Fruit fly (Drosophila melanogaster): ENCODE measurements around the gene Polr1E.

The Polr1E gene

DNA sequence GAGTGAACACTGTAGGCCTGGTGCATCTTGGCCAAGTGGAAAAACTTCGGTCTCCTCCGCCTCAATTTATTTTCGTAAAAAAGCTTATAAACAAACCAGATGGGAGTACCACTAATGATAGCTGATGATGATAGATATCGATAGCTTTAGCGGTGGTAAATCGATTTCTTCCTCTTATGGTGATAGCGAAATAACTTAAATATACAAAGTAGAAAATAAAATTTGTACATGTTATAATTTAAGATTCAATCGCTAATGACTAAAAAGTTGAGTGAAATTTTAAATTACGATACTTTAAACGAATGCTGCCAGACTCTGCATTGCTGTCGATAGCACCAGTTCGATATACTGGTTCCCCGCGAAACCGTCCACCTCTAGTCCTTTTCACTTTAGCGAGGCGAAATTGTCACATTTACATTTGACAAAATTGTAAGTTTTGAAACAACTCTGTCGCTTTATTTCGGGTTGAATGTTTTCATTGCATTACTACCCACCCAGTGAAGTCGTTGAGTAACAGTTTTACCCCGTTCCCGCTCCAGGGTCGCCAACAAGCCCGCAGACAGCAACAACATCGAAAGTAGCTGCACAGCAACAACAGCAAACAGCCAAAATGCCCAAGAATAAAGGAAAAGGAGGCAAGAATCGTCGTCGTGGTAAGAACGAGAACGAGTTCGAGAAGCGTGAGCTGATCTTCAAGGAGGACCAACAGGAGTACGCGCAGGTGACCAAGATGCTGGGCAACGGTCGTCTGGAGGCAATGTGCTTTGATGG lies 27.0 kb downstream of the Polr1E start, which contains the start of the genes Vps39 and eIF1A (continued):
- TF ChIP-seq CG15011 (GFP tag; optimal IDR thresholded peaks at IDR 0.05) = no peak
- no peak for TF ChIP-seq fru (optimal IDR thresholded peaks at IDR 0.05)
- TF ChIP-seq Kr (GFP tag; optimal IDR thresholded peaks at IDR 0.05) = no peak
- TF ChIP-seq Adf1 (GFP tag; IDR thresholded peaks at IDR 0.05) = no peak
- TF ChIP-seq CG1024 (GFP tag; IDR thresholded peaks at IDR 0.05) = no peak
- TF ChIP-seq sd (tag; optimal IDR thresholded peaks at IDR 0.05) = no peak
- TF ChIP-seq CG10274 (GFP tag; optimal IDR thresholded peaks at IDR 0.05) = no peak
- no peak for TF ChIP-seq ro (GFP tag; IDR thresholded peaks at IDR 0.05)
- peak; percentile 10 for TF ChIP-seq az2 (GFP tag; optimal IDR thresholded peaks at IDR 0.05)
- peak; percentile 31; the same call in 1 of the 2 replicates for TF ChIP-seq al (GFP tag; IDR thresholded peaks at IDR 0.05)
- TF ChIP-seq Oli (tag; optimal IDR thresholded peaks at IDR 0.05) = no peak
- TF ChIP-seq ash1 (GFP tag; optimal IDR thresholded peaks at IDR 0.05) = no peak
- peak; percentile 21 for TF ChIP-seq Dip3 (GFP tag; optimal IDR thresholded peaks at IDR 0.05)
- no peak for TF ChIP-seq Rx (GFP tag; IDR thresholded peaks at IDR 0.05)
- no peak for TF ChIP-seq CG9437 (GFP tag; optimal IDR thresholded peaks at IDR 0.05)
- no peak; the same call in none of the 2 replicates for TF ChIP-seq nerfin-2 (GFP tag; IDR thresholded peaks at IDR 0.05; ENCODE audit: partially characterized antibody)
- peak; percentile 42 for TF ChIP-seq zen (tag; optimal IDR thresholded peaks at IDR 0.05)
- TF ChIP-seq dm (GFP tag; optimal IDR thresholded peaks at IDR 0.05) = peak; percentile 76
- TF ChIP-seq repo (GFP tag; optimal IDR thresholded peaks at IDR 0.05) = no peak
- TF ChIP-seq CG16813 (GFP tag; IDR thresholded peaks at IDR 0.05; ENCODE audit: partially characterized antibody) = peak; percentile 91
- TF ChIP-seq pnt (GFP tag; optimal IDR thresholded peaks at IDR 0.05) = no peak
- no peak for TF ChIP-seq run (tag; optimal IDR thresholded peaks at IDR 0.05)
- no peak for TF ChIP-seq CG14014 (GFP tag; IDR thresholded peaks at IDR 0.05)
- peak; percentile 86 for TF ChIP-seq Bgb (GFP tag; IDR thresholded peaks at IDR 0.05; ENCODE audit: partially characterized antibody)
- no peak for TF ChIP-seq CG8359 (GFP tag; optimal IDR thresholded peaks at IDR 0.05; ENCODE audit: borderline replicate concordance)
- TF ChIP-seq CG42726 (GFP tag; IDR thresholded peaks at IDR 0.05; ENCODE audit: partially characterized antibody) = no peak
- no peak; the same call in 1 of the 2 replicates for TF ChIP-seq E2f1 (GFP tag; IDR thresholded peaks at IDR 0.05)
- peak; percentile 93 for TF ChIP-seq MESR4 (GFP tag; optimal IDR thresholded peaks at IDR 0.05)
- 0 out of 2 replicates have a peak, but pooled peaks have one; percentile 35 for TF ChIP-seq CG32532 (GFP tag; IDR thresholded peaks at IDR 0.05)
- TF ChIP-seq Doc2 (GFP tag; IDR thresholded peaks at IDR 0.05) = no peak
- peak; percentile 43 for TF ChIP-seq gro (GFP tag; optimal IDR thresholded peaks at IDR 0.05)
- TF ChIP-seq bab2 (GFP tag; optimal IDR thresholded peaks at IDR 0.05) = peak; percentile 7
- no peak for TF ChIP-seq HLHmδ (GFP tag; optimal IDR thresholded peaks at IDR 0.05)
- TF ChIP-seq CG6689 (GFP tag; IDR thresholded peaks at IDR 0.05) = peak; percentile 37; the same call in 1 of the 2 replicates
- peak; percentile 94 for TF ChIP-seq sens (GFP tag)
- no peak for TF ChIP-seq disco-r (GFP tag; optimal IDR thresholded peaks at IDR 0.05)
- TF ChIP-seq Camta (GFP tag; optimal IDR thresholded peaks at IDR 0.05) = peak; percentile 31
- peak; percentile 33 to 43 for TF ChIP-seq dpn (GFP tag; optimal IDR thresholded peaks at IDR 0.05)
- TF ChIP-seq Atf3 (GFP tag; optimal IDR thresholded peaks at IDR 0.05) = peak; percentile 20
- TF ChIP-seq CG15514 (GFP tag; optimal IDR thresholded peaks at IDR 0.05) = peak; percentile 99
- TF ChIP-seq zfh1 (GFP tag; IDR thresholded peaks at IDR 0.05) = no peak
- TF ChIP-seq Sry-δ (GFP tag; optimal IDR thresholded peaks at IDR 0.05) = peak; percentile 95
- TF ChIP-seq usp (GFP tag; optimal IDR thresholded peaks at IDR 0.05) = no peak
- no peak for TF ChIP-seq Optix (GFP tag; IDR thresholded peaks at IDR 0.05)
- no peak for TF ChIP-seq D19A (tag; optimal IDR thresholded peaks at IDR 0.05)
- no peak for TF ChIP-seq CG6765 (GFP tag; optimal IDR thresholded peaks at IDR 0.05)
- no peak for TF ChIP-seq Lim3 (GFP tag; IDR thresholded peaks at IDR 0.05)
- TF ChIP-seq HLH4C (GFP tag; IDR thresholded peaks at IDR 0.05; ENCODE audit: partially characterized antibody) = peak; percentile 93
- TF ChIP-seq CG4328 (GFP tag; optimal IDR thresholded peaks at IDR 0.05) = no peak
- TF ChIP-seq CG10147 (GFP tag; optimal IDR thresholded peaks at IDR 0.05) = no peak
